Worm (Caenorhabditis elegans) whole organism, late embryonic: ENCODE measurements around the gene Y53C12A.7.

Source experiments
- ceh-14 ChIP-seq: sonication (generic microtip); optimal IDR thresholded peaks from 2 replicates; lab custom pipeline; 2016; ENCODE audit warnings: missing genotype, missing genetic modification characterization, missing compliant biosample characterization
- ceh-31 ChIP-seq: sonication (generic microtip); optimal IDR thresholded peaks from 2 replicates; lab custom pipeline; 2016; ENCODE audit warnings: missing genetic modification characterization, missing compliant biosample characterization
- ceh-9 ChIP-seq: sonication (generic microtip); optimal IDR thresholded peaks from 2 replicates; lab custom pipeline; 2016; ENCODE audit warnings: mild to moderate bottlenecking, missing genetic modification characterization, inconsistent platforms, missing compliant biosample characterization
- dmd-4 ChIP-seq: sonication (generic microtip); optimal IDR thresholded peaks from 2 replicates; lab custom pipeline; 2016; ENCODE audit warnings: borderline replicate concordance, missing genetic modification characterization, missing compliant biosample characterization
- fkh-6 ChIP-seq: sonication (generic microtip); optimal IDR thresholded peaks from 2 replicates; lab custom pipeline; 2016; ENCODE audit warnings: missing genetic modification characterization, missing compliant biosample characterization
- gmeb-2 ChIP-seq: sonication (generic microtip); optimal IDR thresholded peaks from 2 replicates; lab custom pipeline; 2016; ENCODE audit warnings: missing genetic modification characterization, inconsistent platforms, missing compliant biosample characterization
- nhr-11 ChIP-seq: fragments of 150-350 bp; optimal IDR thresholded peaks from 2 replicates; lab custom pipeline; 2014; ENCODE audit warnings: missing biosample characterization, missing genetic modification characterization
- pqm-1 ChIP-seq: sonication (generic microtip); optimal IDR thresholded peaks from 2 replicates; lab custom pipeline; 2016; ENCODE audit warnings: missing genetic modification characterization, missing compliant biosample characterization
- unc-86 ChIP-seq: sonication (generic microtip); optimal IDR thresholded peaks from 2 replicates; lab custom pipeline; 2016; ENCODE audit warnings: missing genetic modification characterization, missing compliant biosample characterization

DNA sequence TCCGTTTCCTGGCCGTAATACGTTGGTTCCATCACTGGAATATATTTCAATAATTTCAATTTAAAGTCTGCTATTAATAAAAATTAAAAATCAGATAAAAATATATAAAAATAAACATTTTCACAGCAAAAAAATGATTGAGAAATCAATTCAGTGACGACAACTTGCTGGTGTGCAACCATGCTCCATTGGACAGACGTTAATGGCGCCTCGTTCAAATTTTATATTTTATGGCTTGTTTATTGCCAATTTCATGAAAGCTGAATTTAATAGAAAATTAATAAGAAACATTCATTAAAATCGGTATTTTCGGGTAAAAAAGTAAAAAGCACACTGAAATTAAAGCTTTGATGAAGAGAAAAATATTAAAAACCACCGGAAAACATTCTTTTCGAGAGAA, 5.9 kb downstream of the Y53C12A.7 start, which contains the start of gene Y53C12A.3:
- TF ChIP-seq ceh-9 (tag; lab: Kevin White, UChicago) (no peak), ceh-14 (no peak), unc-86 (tag; lab: Kevin White, UChicago) (no peak), pqm-1 (tag; lab: Kevin White, UChicago) (no peak), nhr-11 (tag; lab: Kevin White, UChicago) (no peak), ceh-31 (tag; lab: Kevin White, UChicago) (no peak), gmeb-2 (tag; lab: Kevin White, UChicago) (no peak), fkh-6 (tag; lab: Kevin White, UChicago) (no peak), dmd-4 (tag; lab: Kevin White, UChicago) (no peak)
